Worm (Caenorhabditis elegans) whole organism, L3 larva: Measurements from ENCODE around the gene sup-9.

Source experiments
- ceh-82 ChIP-seq: fragments of 150-350 bp; optimal IDR thresholded peaks from 2 replicates; lab custom pipeline; 2014; ENCODE audit warnings: missing biosample characterization, missing genetic modification characterization
- elt-2 ChIP-seq: sonication (generic microtip); optimal IDR thresholded peaks from 2 replicates; lab custom pipeline; 2016; ENCODE audit warnings: missing genetic modification reagents, mild to moderate bottlenecking, missing genetic modification characterization, missing compliant biosample characterization
- lin-15B ChIP-seq: fragments of 150-350 bp; optimal IDR thresholded peaks from 2 replicates; lab custom pipeline; 2014; ENCODE audit warnings: missing biosample characterization, missing genetic modification characterization
- nhr-12 ChIP-seq: fragments of 150-350 bp; optimal IDR thresholded peaks from 2 replicates; lab custom pipeline; 2014; ENCODE audit warnings: missing biosample characterization, missing genetic modification characterization

DNA sequence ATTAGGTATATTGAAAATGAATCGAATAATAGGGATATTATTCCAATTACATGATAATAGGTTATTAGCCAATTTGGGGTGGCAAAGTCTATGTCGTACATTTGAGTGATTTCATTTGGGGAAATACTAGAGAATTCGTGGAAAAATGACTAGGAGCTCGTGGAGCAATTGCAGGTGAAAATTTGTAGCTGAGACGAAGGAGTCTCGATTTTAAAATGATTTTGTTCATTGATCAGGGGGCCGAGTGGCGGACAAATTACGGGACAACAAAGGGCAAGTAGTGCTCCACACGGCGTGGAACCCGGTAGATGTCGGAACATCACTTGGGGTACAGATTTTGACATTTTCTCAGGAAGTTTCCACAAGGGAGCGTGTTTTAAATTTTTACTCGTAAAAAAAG lies 11.6 kb upstream of the sup-9 start, which contains the start of gene sri-62:
- TF ChIP-seq elt-2 (tag; lab: Kevin White, UChicago) = no peak
- TF ChIP-seq lin-15B (tag; lab: Kevin White, UChicago) = no peak
- no peak for TF ChIP-seq nhr-12 (tag; lab: Kevin White, UChicago)
- no peak for TF ChIP-seq ceh-82 (tag; lab: Kevin White, UChicago)
